Worm (Caenorhabditis elegans): ENCODE data around the gene hlh-27.

DNA sequence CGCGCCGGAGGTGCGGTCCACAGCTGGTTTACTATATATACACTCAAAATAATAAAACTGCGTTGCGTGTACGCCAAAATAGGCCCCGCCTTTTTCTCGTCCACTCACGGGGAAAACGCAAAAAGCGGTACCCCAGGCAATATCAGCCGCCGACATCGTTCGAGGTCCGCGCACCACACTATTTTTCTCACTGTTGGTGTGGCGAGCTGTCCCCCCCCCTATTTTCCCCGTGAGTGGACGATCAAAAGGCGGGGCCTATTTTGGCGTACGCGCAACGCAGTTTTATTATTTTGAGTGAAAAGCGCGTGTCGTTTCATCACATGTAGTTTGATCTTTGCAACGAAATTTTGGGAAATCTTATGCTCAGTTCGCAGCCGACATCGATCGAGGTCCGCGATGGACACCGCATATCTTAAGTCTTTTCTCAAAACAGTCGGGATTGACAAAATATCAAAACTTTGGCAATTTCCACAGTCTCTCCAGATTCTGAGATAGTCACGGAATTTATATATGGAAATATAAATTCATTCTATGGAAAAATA lies 25.1 kb upstream of the hlh-27 start:
- no peak for TF ChIP-seq ama-1 (optimal IDR thresholded peaks at IDR 0.05)
- no peak for TF ChIP-seq tbx-11 (GFP tag; IDR thresholded peaks at IDR 0.05)
- TF ChIP-seq flt-1 (GFP tag; IDR thresholded peaks at IDR 0.05) = no peak
- TF ChIP-seq ceh-36 (tag; optimal IDR thresholded peaks at IDR 0.05) = no peak
- TF ChIP-seq aly-1 (tag; optimal IDR thresholded peaks at IDR 0.05) = no peak
- TF ChIP-seq ceh-13 (GFP tag; optimal IDR thresholded peaks at IDR 0.05) = no peak
- TF ChIP-seq hmg-4 (GFP tag; optimal IDR thresholded peaks at IDR 0.05) = no peak
